Worm (Caenorhabditis elegans): Measurements from ENCODE around the gene C23G10.7.

Gene C23G10.7

DNA sequence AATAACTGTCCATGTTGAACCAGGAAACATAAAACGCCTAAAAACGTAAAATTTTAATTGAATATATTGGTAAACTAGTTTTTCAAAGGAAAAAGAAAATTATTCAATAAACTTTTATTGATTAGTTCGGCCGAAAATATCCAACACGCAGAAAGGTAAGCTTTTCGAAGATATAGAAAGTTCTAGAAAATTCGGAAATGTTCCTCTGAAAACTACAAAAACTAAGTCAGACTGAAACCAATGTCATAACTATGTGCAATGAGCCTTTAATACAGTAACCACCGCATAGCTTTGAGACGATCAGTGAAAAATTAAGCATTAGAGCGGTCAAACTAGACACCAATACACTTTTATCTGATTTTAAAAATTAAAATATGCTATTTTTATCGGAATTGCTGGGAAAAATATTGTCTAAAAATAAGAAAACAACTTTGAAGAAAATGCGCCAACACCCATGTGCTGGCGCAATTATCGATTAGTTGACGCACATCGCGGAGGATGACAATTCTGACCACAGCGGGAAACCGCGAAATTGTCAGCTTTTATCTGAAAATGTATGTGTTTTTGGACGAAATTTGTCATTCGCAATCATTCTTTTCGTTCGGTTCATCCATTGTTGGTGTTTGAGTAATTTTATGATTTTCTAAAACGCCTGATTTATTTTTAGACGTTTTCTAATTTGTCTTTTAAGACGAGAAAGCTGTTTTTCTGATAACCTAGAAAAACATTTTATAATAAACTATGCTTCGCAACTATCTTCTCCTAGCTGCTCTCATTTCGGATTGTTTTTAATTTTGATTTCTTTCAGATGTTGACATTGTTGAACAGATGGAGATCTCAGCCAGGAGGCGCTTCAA lies at the start of gene C23G10.7, which contains the start of gene rpn-2 (continued):
- TF ChIP-seq ceh-79 (tag; optimal IDR thresholded peaks at IDR 0.05) (no peak), aptf-3 (GFP tag; IDR thresholded peaks at IDR 0.05) (no peak), K12H6.12 (tag; optimal IDR thresholded peaks at IDR 0.05) (peak; percentile 28), B0261.1 (tag; optimal IDR thresholded peaks at IDR 0.05) (no peak), tlf-1 (GFP tag; optimal IDR thresholded peaks at IDR 0.05) (peak; percentile 87), nhr-179 (tag; optimal IDR thresholded peaks at IDR 0.05) (no peak), bed-2 (GFP tag; IDR thresholded peaks at IDR 0.05) (no peak), Y56A3A.18 (GFP tag; IDR thresholded peaks at IDR 0.05) (no peak), hlh-12 (tag; optimal IDR thresholded peaks at IDR 0.05) (no peak), F37B4.10 (GFP tag; IDR thresholded peaks at IDR 0.05) (no peak), rec-8 (tag; optimal IDR thresholded peaks at IDR 0.05) (no peak), Y79H2A.3 (GFP tag; conservative IDR thresholded peaks at IDR 0.05) (no peak), rpc-1 (optimal IDR thresholded peaks at IDR 0.05) (peak; percentile 30), rpc-1 (tag; optimal IDR thresholded peaks at IDR 0.05) (no peak), madf-6 (GFP tag; IDR thresholded peaks at IDR 0.05) (peak; percentile 88), attf-5 (GFP tag; optimal IDR thresholded peaks at IDR 0.05) (peak; percentile 53), somi-1 (GFP tag; optimal IDR thresholded peaks at IDR 0.05) (no peak), F57C9.4 (tag; optimal IDR thresholded peaks at IDR 0.05) (no peak), hmg-20 (GFP tag; IDR thresholded peaks at IDR 0.05) (no peak), T26A5.8 (tag; optimal IDR thresholded peaks at IDR 0.05) (no peak), egrh-3 (GFP tag; IDR thresholded peaks at IDR 0.05) (no peak), dpff-1 (tag; optimal IDR thresholded peaks at IDR 0.05) (no peak), let-607 (tag; optimal IDR thresholded peaks at IDR 0.05) (peak in 1 of 2 experiments; percentile 48), atf-7 (tag; optimal IDR thresholded peaks at IDR 0.05) (no peak), hrde-1 (tag; optimal IDR thresholded peaks at IDR 0.05; ENCODE audit: borderline replicate concordance) (no peak), nfya-2 (GFP tag; IDR thresholded peaks at IDR 0.05) (no peak), unc-130 (GFP tag; optimal IDR thresholded peaks at IDR 0.05) (peak; percentile 64), dox-1 (GFP tag; IDR thresholded peaks at IDR 0.05) (peak; percentile 89), hlh-26 (GFP tag; conservative IDR thresholded peaks at IDR 0.05) (no peak), Y53G8AR.9 (GFP tag; conservative IDR thresholded peaks at IDR 0.05) (peak; percentile 69; the same call in 1 of the 2 replicates), die-1 (tag; optimal IDR thresholded peaks at IDR 0.05) (no peak), nfyb-1 (GFP tag; IDR thresholded peaks at IDR 0.05) (no peak), madf-3 (GFP tag; IDR thresholded peaks at IDR 0.05) (no peak), Y95B8A.8 (GFP tag; IDR thresholded peaks at IDR 0.05) (no peak; the same call in 1 of the 2 replicates), ztf-25 (GFP tag; IDR thresholded peaks at IDR 0.05) (no peak), lag-1 (GFP tag; IDR thresholded peaks at IDR 0.05) (no peak), F22D6.2 (tag; optimal IDR thresholded peaks at IDR 0.05) (no peak), zfh-2 (GFP tag; conservative IDR thresholded peaks at IDR 0.05) (no peak), K11D2.4 (GFP tag; IDR thresholded peaks at IDR 0.05) (no peak), cebp-1 (GFP tag; IDR thresholded peaks at IDR 0.05) (no peak), cebp-1 (tag; optimal IDR thresholded peaks at IDR 0.05) (peak; percentile 67), B0336.3 (GFP tag; IDR thresholded peaks at IDR 0.05) (peak; percentile 83; the same call in 1 of the 2 replicates), ztf-6 (GFP tag; IDR thresholded peaks at IDR 0.05) (no peak), madf-8 (GFP tag; conservative IDR thresholded peaks at IDR 0.05) (peak; percentile 66), ZK185.1 (tag; optimal IDR thresholded peaks at IDR 0.05; ENCODE audit: poor library complexity, severe bottlenecking) (no peak), F10E7.11 (tag; optimal IDR thresholded peaks at IDR 0.05) (no peak), ceh-100 (GFP tag; IDR thresholded peaks at IDR 0.05) (no peak), B0019.2 (GFP tag; conservative IDR thresholded peaks at IDR 0.05) (0 out of 2 replicates have a peak, but pooled peaks have one; percentile 29)

All from whole organism, young adult.